Worm (Caenorhabditis elegans) whole organism, L3 larva: ENCODE results near the gene hlh-8.

Experiments used
- aly-2 ChIP-seq: fragments of 150-350 bp; optimal IDR thresholded peaks from 2 replicates; lab custom pipeline; 2014; ENCODE audit warnings: missing biosample characterization, missing genetic modification characterization
- ama-1 ChIP-seq: fragments of 150-350 bp; optimal IDR thresholded peaks from 2 replicates; lab custom pipeline; 2018
- elt-3 ChIP-seq, 3 experiments: fragments of 150-350 bp in 1 of 3; sonication (generic microtip) in 2 of 3; optimal IDR thresholded peaks; 2 replicates in 2 of 3; 4 replicates in 1 of 3; lab custom pipeline; 2014 to 2017; ENCODE audit warnings: missing biosample characterization in 3 of 3, missing genetic modification characterization in 3 of 3
- fkh-10 ChIP-seq: sonication (generic microtip); optimal IDR thresholded peaks from 2 replicates; lab custom pipeline; 2017; ENCODE audit warnings: missing biosample characterization, missing genetic modification reagents, missing genetic modification characterization
- mml-1 ChIP-seq: fragments of 150-350 bp; sonication (generic microtip); optimal IDR thresholded peaks from 3 replicates; lab custom pipeline; 2014; ENCODE audit warnings: missing biosample characterization, missing genetic modification characterization
- nhr-12 ChIP-seq: fragments of 150-350 bp; optimal IDR thresholded peaks from 2 replicates; lab custom pipeline; 2014; ENCODE audit warnings: missing biosample characterization, missing genetic modification characterization

DNA sequence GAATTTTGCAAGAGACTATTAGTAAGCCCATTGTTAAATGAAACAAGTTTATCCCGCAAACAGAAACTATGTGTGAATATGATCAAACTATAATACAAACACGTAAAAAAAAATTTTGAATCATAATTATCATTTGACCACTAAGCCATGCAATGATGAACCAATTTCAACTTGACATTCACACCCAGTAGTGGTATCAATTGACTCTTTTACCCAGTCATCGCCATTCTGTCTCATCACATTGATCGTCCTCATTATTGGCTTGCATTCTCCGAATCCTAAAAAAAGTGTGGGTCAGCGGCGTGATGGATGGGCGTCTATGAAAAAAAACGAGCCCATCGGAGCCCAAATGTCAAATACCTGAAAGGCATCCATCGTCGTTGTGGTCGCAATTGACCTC is 4.0 kb downstream of the hlh-8 start:
- TF ChIP-seq fkh-10 (GFP tag; lab: Kevin White, UChicago) (no peak), mml-1 (no peak), elt-3 (tag; optimal IDR thresholded peaks at IDR 0.05; lab: Kevin White, UChicago) (no peak), aly-2 (tag; lab: Kevin White, UChicago) (no peak), ama-1 (lab: Kevin White, UChicago) (no peak), nhr-12 (tag; lab: Kevin White, UChicago) (no peak)
